Fruit fly (Drosophila melanogaster) whole organism, wandering third instar larva: ENCODE data around the gene Sry-delta.

Experiments
- Dif ChIP-seq: fragments of 200-275, 200-300 bp; sonication (Bioruptor generic); optimal IDR thresholded peaks from 2 replicates; lab custom pipeline; 2018; ENCODE audit warnings: missing biosample characterization, missing genetic modification characterization; ENCODE audit not compliant: partially characterized antibody
- rgr ChIP-seq: fragments of 200-800 bp; sonication (Bioruptor generic); optimal IDR thresholded peaks from 3 replicates; lab custom pipeline; 2016; ENCODE audit warnings: missing biosample characterization, mild to moderate bottlenecking, missing genetic modification characterization

DNA sequence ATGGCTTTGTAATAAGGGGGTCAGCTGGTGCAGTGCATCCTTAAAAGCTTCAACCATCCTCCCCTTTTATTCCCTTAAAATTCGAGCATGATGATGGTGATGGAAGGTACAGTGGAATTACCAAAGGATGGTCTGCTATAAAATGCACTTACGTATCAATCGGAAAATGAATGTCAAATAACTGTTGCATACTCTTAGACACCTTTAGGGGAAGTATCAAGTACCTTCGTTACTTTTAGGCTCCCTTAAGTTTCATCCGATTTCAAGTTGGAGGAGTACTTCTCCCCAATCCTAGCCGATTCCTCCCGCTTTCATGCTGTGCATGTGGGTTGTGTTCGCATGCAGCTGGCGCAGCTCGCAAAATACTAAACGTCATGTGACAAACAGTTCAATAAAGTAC, 27.1 kb downstream of the Sry-delta start:
- TF ChIP-seq Dif (GFP tag; lab: Kevin White, UChicago): no peak
- no peak for TF ChIP-seq rgr (GFP tag; lab: Kevin White, UChicago)
